Worm (Caenorhabditis elegans): ENCODE data around the gene tomm-7.

The tomm-7 gene

ce11 chrIII:7897733-7898132, 38.3 kb downstream of the tomm-7 start (continued):
- TF ChIP-seq mes-2 (tag; optimal IDR thresholded peaks at IDR 0.05; ENCODE audit: poor library complexity, severe bottlenecking) (no peak), ztf-11 (tag; optimal IDR thresholded peaks at IDR 0.05) (no peak), hmg-1.1 (GFP tag; IDR thresholded peaks at IDR 0.05) (no peak), lin-13 (GFP tag; optimal IDR thresholded peaks at IDR 0.05) (no peak), spr-3 (GFP tag; optimal IDR thresholded peaks at IDR 0.05) (no peak), fkh-10 (GFP tag; optimal IDR thresholded peaks at IDR 0.05) (no peak), D1046.2 (GFP tag; IDR thresholded peaks at IDR 0.05) (no peak), ZK546.5 (tag; optimal IDR thresholded peaks at IDR 0.05) (no peak), lin-39 (tag; optimal IDR thresholded peaks at IDR 0.05) (no peak), snpc-4 (tag; optimal IDR thresholded peaks at IDR 0.05) (no peak), duxl-1 (tag; optimal IDR thresholded peaks at IDR 0.05; ENCODE audit: poor library complexity) (no peak), madf-9 (GFP tag; conservative IDR thresholded peaks at IDR 0.05) (no peak), nhr-11 (tag; optimal IDR thresholded peaks at IDR 0.05) (no peak), nhr-6 (tag; optimal IDR thresholded peaks at IDR 0.05) (no peak), egl-43 (GFP tag; IDR thresholded peaks at IDR 0.05) (no peak), Y75B8A.6 (GFP tag; IDR thresholded peaks at IDR 0.05) (no peak), set-16 (GFP tag; IDR thresholded peaks at IDR 0.05) (no peak), pha-4 (GFP tag; IDR thresholded peaks at IDR 0.05) (no peak), pha-4 (tag; optimal IDR thresholded peaks at IDR 0.05) (no peak), mdl-1 (tag; optimal IDR thresholded peaks at IDR 0.05) (peak in 1 of 2 experiments; percentile 52), dve-1 (tag; optimal IDR thresholded peaks at IDR 0.05; ENCODE audit: insufficient read depth) (peak; percentile 44), dpl-1 (GFP tag; optimal IDR thresholded peaks at IDR 0.05) (no peak), fos-1 (tag; optimal IDR thresholded peaks at IDR 0.05) (no peak), F26F4.8 (GFP tag; conservative IDR thresholded peaks at IDR 0.05) (no peak), ces-1 (GFP tag; optimal IDR thresholded peaks at IDR 0.05) (no peak), daf-12 (tag; optimal IDR thresholded peaks at IDR 0.05) (no peak), gei-8 (GFP tag; optimal IDR thresholded peaks at IDR 0.05) (no peak), dmd-9 (GFP tag; IDR thresholded peaks at IDR 0.05) (no peak), arid-1 (GFP tag; conservative IDR thresholded peaks at IDR 0.05) (no peak), unc-39 (tag; optimal IDR thresholded peaks at IDR 0.05) (no peak), skn-1 (tag; optimal IDR thresholded peaks at IDR 0.05) (no peak), zip-2 (tag; optimal IDR thresholded peaks at IDR 0.05) (no peak), lsy-2 (tag; optimal IDR thresholded peaks at IDR 0.05) (peak in 1 of 2 experiments; percentile 59), lin-15B (tag; optimal IDR thresholded peaks at IDR 0.05) (no peak), nhr-102 (tag; optimal IDR thresholded peaks at IDR 0.05) (no peak), snpc-1.2 (GFP tag; IDR thresholded peaks at IDR 0.05) (no peak), F49E8.2 (tag; optimal IDR thresholded peaks at IDR 0.05; ENCODE audit: borderline replicate concordance) (no peak), hlh-11 (tag; optimal IDR thresholded peaks at IDR 0.05) (peak; percentile 27), ceh-62 (tag; optimal IDR thresholded peaks at IDR 0.05) (no peak), ZK337.2 (GFP tag; IDR thresholded peaks at IDR 0.05) (no peak), lim-7 (GFP tag; IDR thresholded peaks at IDR 0.05) (no peak), unc-62 (GFP tag; optimal IDR thresholded peaks at IDR 0.05 in 1 of 2) (no peak), unc-62 (tag; optimal IDR thresholded peaks at IDR 0.05) (no peak), daf-19 (GFP tag; conservative IDR thresholded peaks at IDR 0.05) (no peak), lin-1 (GFP tag; IDR thresholded peaks at IDR 0.05) (no peak), R02D3.7 (tag; optimal IDR thresholded peaks at IDR 0.05) (no peak), attf-4 (tag; optimal IDR thresholded peaks at IDR 0.05) (no peak), nhr-76 (tag; optimal IDR thresholded peaks at IDR 0.05) (no peak), zip-11 (GFP tag; IDR thresholded peaks at IDR 0.05) (no peak), T20F7.1 (GFP tag; optimal IDR thresholded peaks at IDR 0.05) (peak; percentile 34), ceh-32 (tag; optimal IDR thresholded peaks at IDR 0.05; ENCODE audit: poor library complexity) (no peak), ztf-7 (tag; optimal IDR thresholded peaks at IDR 0.05) (no peak), nhr-77 (tag; optimal IDR thresholded peaks at IDR 0.05) (no peak)

All from whole organism, L4 larva.